Fruit fly (Drosophila melanogaster) whole organism, embryonic: ENCODE measurements around the gene crq.

Source experiments
- Abd-B ChIP-seq: fragments of 200-800 bp; sonication (Bioruptor generic); optimal IDR thresholded peaks from 2 replicates; lab custom pipeline; 2018; ENCODE audit warnings: missing biosample characterization, mild to moderate bottlenecking, missing genetic modification characterization, moderate library complexity
- Atf3 ChIP-seq: fragments of 200-800 bp; sonication (Bioruptor generic); optimal IDR thresholded peaks from 3 replicates; lab custom pipeline; 2016; ENCODE audit warnings: missing biosample characterization, missing genetic modification characterization
- CG10209 ChIP-seq: fragments of 200-800 bp; sonication (Bioruptor generic); optimal IDR thresholded peaks from 3 replicates; lab custom pipeline; 2017; ENCODE audit warnings: missing biosample characterization, mild to moderate bottlenecking, missing genetic modification characterization, missing genetic modification reagents
- CG10462 ChIP-seq: fragments of 200-800 bp; sonication (Bioruptor generic); optimal IDR thresholded peaks from 2 replicates; lab custom pipeline; 2016; ENCODE audit warnings: missing biosample characterization, missing genetic modification characterization
- CG10654 ChIP-seq: fragments of 200-800 bp; sonication (Bioruptor generic); optimal IDR thresholded peaks from 2 replicates; lab custom pipeline; 2016; ENCODE audit warnings: missing biosample characterization, missing genetic modification characterization
- CG12391 ChIP-seq: fragments of 200-800 bp; sonication (Bioruptor generic); optimal IDR thresholded peaks from 3 replicates; lab custom pipeline; 2018; ENCODE audit warnings: missing biosample characterization, mild to moderate bottlenecking, missing genetic modification characterization, moderate library complexity
- CG15073 ChIP-seq: fragments of 200-800 bp; sonication (Bioruptor generic); optimal IDR thresholded peaks from 2 replicates; lab custom pipeline; 2016; ENCODE audit warnings: missing biosample characterization, missing genetic modification characterization
- CG1529 ChIP-seq: fragments of 200-800 bp; sonication (Bioruptor generic); optimal IDR thresholded peaks from 3 replicates; lab custom pipeline; 2018; ENCODE audit warnings: missing biosample characterization, missing genetic modification characterization
- CG15479 ChIP-seq: fragments of 200-800 bp; sonication (Bioruptor generic); optimal IDR thresholded peaks from 3 replicates; lab custom pipeline; 2019; ENCODE audit warnings: missing biosample characterization, mild to moderate bottlenecking, missing genetic modification characterization, moderate library complexity
- CG15514 ChIP-seq: fragments of 200-800 bp; sonication (Bioruptor generic); optimal IDR thresholded peaks from 3 replicates; lab custom pipeline; 2017; ENCODE audit warnings: missing biosample characterization, missing genetic modification characterization, mild to moderate bottlenecking, moderate library complexity, missing genetic modification reagents
- CG31441 ChIP-seq: fragments of 200-800 bp; sonication (Bioruptor generic); IDR thresholded peaks from 2 replicates; pipeline ENCODE4 v1.3.6; 2022; ENCODE audit warnings: missing biosample characterization, missing genetic modification characterization
- CG3995 ChIP-seq: fragments of 200-800 bp; sonication (Bioruptor generic); optimal IDR thresholded peaks from 3 replicates; lab custom pipeline; 2016; ENCODE audit warnings: missing biosample characterization, missing genetic modification characterization
- CG4707 ChIP-seq: fragments of 200-800 bp; sonication (Bioruptor generic); optimal IDR thresholded peaks from 2 replicates; lab custom pipeline; 2018; ENCODE audit warnings: missing biosample characterization, mild to moderate bottlenecking, missing genetic modification characterization, moderate library complexity
- CG4730 ChIP-seq: fragments of 200-800 bp; sonication (Bioruptor generic); IDR thresholded peaks from 2 replicates; pipeline ENCODE4 v1.3.6; 2022; ENCODE audit warnings: missing biosample characterization, missing genetic modification characterization
- CG7357 ChIP-seq: fragments of 200-800 bp; sonication (Bioruptor generic); IDR thresholded peaks from 3 replicates; pipeline ENCODE4 v1.3.6; 2022; ENCODE audit warnings: missing biosample characterization, missing genetic modification characterization
- CG7372 ChIP-seq: fragments of 200-800 bp; sonication (Bioruptor generic); IDR thresholded peaks from 2 replicates; pipeline ENCODE4 v1.3.6; 2022; ENCODE audit warnings: missing biosample characterization, missing genetic modification characterization
- CG9932 ChIP-seq: fragments of 200-800 bp; sonication (Bioruptor generic); IDR thresholded peaks from 2 replicates; pipeline ENCODE4 v1.3.6; 2022; ENCODE audit warnings: missing biosample characterization, missing genetic modification characterization
- Chrac-16 ChIP-seq: fragments of 200-800 bp; sonication (Bioruptor generic); optimal IDR thresholded peaks from 3 replicates; lab custom pipeline; 2016; ENCODE audit warnings: missing biosample characterization, missing genetic modification characterization
- Dad ChIP-seq: fragments of 200-800 bp; sonication (Bioruptor generic); optimal IDR thresholded peaks from 3 replicates; lab custom pipeline; 2016; ENCODE audit warnings: missing biosample characterization, missing genetic modification characterization
- Doc3 ChIP-seq: fragments of 200-800 bp; sonication (Bioruptor generic); IDR thresholded peaks from 3 replicates; pipeline ENCODE4 v1.3.6; 2022; ENCODE audit warnings: missing biosample characterization, missing genetic modification characterization; ENCODE audit not compliant: partially characterized antibody
- Dp ChIP-seq: fragments of 200-800 bp; sonication (Bioruptor generic); optimal IDR thresholded peaks from 2 replicates; lab custom pipeline; 2018; ENCODE audit warnings: missing biosample characterization, mild to moderate bottlenecking, missing genetic modification characterization, moderate library complexity
- HHEX ChIP-seq: fragments of 200-800 bp; sonication (Bioruptor generic); optimal IDR thresholded peaks from 3 replicates; lab custom pipeline; 2017; ENCODE audit warnings: missing biosample characterization, mild to moderate bottlenecking, missing genetic modification characterization, missing genetic modification reagents
- Jarid2 ChIP-seq: fragments of 200-800 bp; sonication (Bioruptor generic); optimal IDR thresholded peaks from 3 replicates; lab custom pipeline; 2017; ENCODE audit warnings: mild to moderate bottlenecking, missing biosample characterization, missing genetic modification reagents, missing genetic modification characterization
- MESR4 ChIP-seq: fragments of 200-800 bp; sonication (Bioruptor generic); optimal IDR thresholded peaks from 2 replicates; lab custom pipeline; 2018; ENCODE audit warnings: missing biosample characterization, mild to moderate bottlenecking, missing genetic modification characterization, moderate library complexity
- NC2β ChIP-seq: fragments of 200-800 bp; sonication (Bioruptor generic); optimal IDR thresholded peaks from 2 replicates; lab custom pipeline; 2016; ENCODE audit warnings: missing biosample characterization, missing genetic modification characterization
- Neu2 ChIP-seq: fragments of 200-800 bp; sonication (Bioruptor generic); optimal IDR thresholded peaks from 3 replicates; lab custom pipeline; 2016; ENCODE audit warnings: missing biosample characterization, missing genetic modification characterization, borderline replicate concordance
- Oaz ChIP-seq: fragments of 200-800 bp; sonication (Bioruptor generic); IDR thresholded peaks from 2 replicates; pipeline ENCODE4 v1.3.6; 2022; ENCODE audit warnings: missing biosample characterization, missing genetic modification characterization
- Side ChIP-seq: fragments of 200-800 bp; sonication (Bioruptor generic); optimal IDR thresholded peaks from 2 replicates; lab custom pipeline; 2016; ENCODE audit warnings: missing biosample characterization, missing genetic modification characterization
- Six4 ChIP-seq: fragments of 200-800 bp; sonication (Bioruptor generic); optimal IDR thresholded peaks from 2 replicates; lab custom pipeline; 2016; ENCODE audit warnings: missing biosample characterization, missing genetic modification characterization
- ab ChIP-seq: fragments of 200-800 bp; sonication (Bioruptor generic); optimal IDR thresholded peaks from 2 replicates; lab custom pipeline; 2016; ENCODE audit warnings: missing biosample characterization, missing genetic modification characterization
- btn ChIP-seq: fragments of 200-800 bp; sonication (Bioruptor generic); optimal IDR thresholded peaks from 2 replicates; lab custom pipeline; 2016; ENCODE audit warnings: missing biosample characterization, missing genetic modification characterization
- crp ChIP-seq, 2 experiments: fragments of 200-800 bp; sonication (Bioruptor generic); optimal IDR thresholded peaks; 2 replicates in 1 of 2; 3 replicates in 1 of 2; lab custom pipeline; 2017; ENCODE audit warnings: missing biosample characterization in 2 of 2, missing genetic modification characterization in 2 of 2, mild to moderate bottlenecking in 1 of 2, moderate library complexity in 1 of 2
- danr ChIP-seq: fragments of 200-800 bp; sonication (Bioruptor generic); IDR thresholded peaks from 2 replicates; pipeline ENCODE4 v1.3.6; 2022; ENCODE audit warnings: missing biosample characterization, missing genetic modification characterization
- ems ChIP-seq: fragments of 200-800 bp; sonication (Bioruptor generic); optimal IDR thresholded peaks from 3 replicates; lab custom pipeline; 2016; ENCODE audit warnings: missing biosample characterization, missing genetic modification characterization
- ewg ChIP-seq: fragments of 200-800 bp; sonication (Bioruptor generic); optimal IDR thresholded peaks from 3 replicates; lab custom pipeline; 2017; ENCODE audit warnings: mild to moderate bottlenecking, missing biosample characterization, missing genetic modification reagents, missing genetic modification characterization
- fu2 ChIP-seq: fragments of 200-800 bp; sonication (Bioruptor generic); optimal IDR thresholded peaks from 2 replicates; lab custom pipeline; 2016; ENCODE audit warnings: missing biosample characterization, missing genetic modification characterization
- gce ChIP-seq: fragments of 200-800 bp; sonication (Bioruptor generic); IDR thresholded peaks from 3 replicates; pipeline ENCODE4 v1.3.6; 2022; ENCODE audit warnings: missing biosample characterization, missing genetic modification characterization
- gcm2 ChIP-seq: fragments of 200-800 bp; sonication (Bioruptor generic); optimal IDR thresholded peaks from 2 replicates; lab custom pipeline; 2016; ENCODE audit warnings: missing biosample characterization, missing genetic modification characterization
- gem ChIP-seq: fragments of 200-800 bp; sonication (Bioruptor generic); optimal IDR thresholded peaks from 2 replicates; lab custom pipeline; 2019; ENCODE audit warnings: missing biosample characterization, mild to moderate bottlenecking, missing genetic modification characterization, moderate library complexity
- hkb ChIP-seq, 2 experiments: fragments of 200-800 bp in 1 of 2; fragments of >200 bp in 1 of 2; sonication (Bioruptor generic) in 1 of 2; IDR thresholded peaks in 1 of 2; optimal IDR thresholded peaks in 1 of 2; 2 replicates each; pipeline versions ENCODE4 v1.3.6 to Lab custom; 2017 to 2022; ENCODE audit warnings: missing biosample characterization in 1 of 2, missing genetic modification characterization in 1 of 2
- kay ChIP-seq: fragments of 200-800 bp; sonication (Bioruptor generic); optimal IDR thresholded peaks from 2 replicates; lab custom pipeline; 2016; ENCODE audit warnings: missing biosample characterization, missing genetic modification characterization
- lilli ChIP-seq: fragments of 200-800 bp; sonication (Bioruptor generic); optimal IDR thresholded peaks from 3 replicates; lab custom pipeline; 2016; ENCODE audit warnings: missing biosample characterization, missing genetic modification characterization
- nau ChIP-seq: fragments of 200-800 bp; sonication (Bioruptor generic); optimal IDR thresholded peaks from 3 replicates; lab custom pipeline; 2017; ENCODE audit warnings: missing biosample characterization, mild to moderate bottlenecking, missing genetic modification characterization, missing genetic modification reagents
- seq ChIP-seq: fragments of 200-800 bp; sonication (Bioruptor generic); IDR thresholded peaks from 2 replicates; pipeline ENCODE4 v1.3.6; 2022; ENCODE audit warnings: missing biosample characterization, missing genetic modification characterization
- so ChIP-seq: fragments of 200-800 bp; sonication (Bioruptor generic); IDR thresholded peaks from 3 replicates; pipeline ENCODE4 v1.3.6; 2022; ENCODE audit warnings: missing biosample characterization, missing genetic modification characterization
- tin ChIP-seq: fragments of 200-800 bp; sonication (Bioruptor generic); optimal IDR thresholded peaks from 3 replicates; lab custom pipeline; 2016; ENCODE audit warnings: missing biosample characterization, missing genetic modification characterization
- trem ChIP-seq: fragments of 200-800 bp; optimal IDR thresholded peaks from 3 replicates; lab custom pipeline; 2019; ENCODE audit warnings: missing biosample characterization, mild to moderate bottlenecking, missing genetic modification characterization, moderate library complexity
- vnd ChIP-seq: fragments of 200-800 bp; sonication (Bioruptor generic); IDR thresholded peaks from 3 replicates; pipeline ENCODE4 v1.3.6; 2022; ENCODE audit warnings: missing biosample characterization, missing genetic modification characterization; ENCODE audit not compliant: partially characterized antibody
- zen ChIP-seq: fragments of 200-800 bp; sonication (Bioruptor generic); optimal IDR thresholded peaks from 3 replicates; lab custom pipeline; 2018; ENCODE audit warnings: missing biosample characterization, mild to moderate bottlenecking, missing genetic modification characterization, moderate library complexity

crq gene

dm6 chr2L:421119-421821 lies 31.6 kb downstream of the crq start, which contains the start of the genes CG11885 and CG13692 (continued):
- TF ChIP-seq CG1529 (no peak), CG7372 (0 out of 2 replicates have a peak, but pooled peaks have one; percentile 21), fu2 (GFP tag; lab: Kevin White, UChicago) (peak; percentile 12), gce (GFP tag; lab: Robert Waterston, UW) (no peak), Neu2 (no peak), gcm2 (GFP tag; lab: Kevin White, UChicago) (no peak), seq (GFP tag; lab: Robert Waterston, UW) (no peak), lilli (GFP tag; lab: Kevin White, UChicago) (peak; percentile 38), so (GFP tag; lab: Robert Waterston, UW) (no peak; the same call in 2 of the 3 replicates), CG10462 (GFP tag; lab: Kevin White, UChicago) (no peak), ab (GFP tag; lab: Kevin White, UChicago) (no peak), CG7357 (no peak), CG15514 (GFP tag; lab: Kevin White, UChicago) (peak; percentile 95), btn (GFP tag; lab: Kevin White, UChicago) (no peak), nau (GFP tag; lab: Kevin White, UChicago) (peak; percentile 27), gem (peak; percentile 31), kay (GFP tag; lab: Kevin White, UChicago) (peak; percentile 35), CG12391 (tag; lab: Kevin White, UChicago) (peak; percentile 58), CG9932 (GFP tag; lab: Robert Waterston, UW) (peak; percentile 74), HHEX (GFP tag; lab: Kevin White, UChicago) (no peak), CG4730 (no peak), Chrac-16 (GFP tag; lab: Kevin White, UChicago) (peak; percentile 31), MESR4 (GFP tag; lab: Kevin White, UChicago) (peak; percentile 72), zen (peak; percentile 74), NC2β (peak; percentile 58), CG31441 (GFP tag; lab: Robert Waterston, UW) (peak; percentile 37; the same call in 1 of the 2 replicates), tin (GFP tag; lab: Kevin White, UChicago) (no peak), vnd (GFP tag; lab: Robert Waterston, UW) (peak; percentile 93), Doc3 (peak; percentile 99), ewg (GFP tag; lab: Kevin White, UChicago) (peak; percentile 47), trem (peak; percentile 90), CG3995 (GFP tag; lab: Kevin White, UChicago) (peak; percentile 91), danr (GFP tag; lab: Robert Waterston, UW) (no peak), Jarid2 (GFP tag; lab: Kevin White, UChicago) (no peak), CG10654 (GFP tag; lab: Kevin White, UChicago) (no peak), Six4 (no peak), Atf3 (GFP tag; lab: Kevin White, UChicago) (no peak), CG15073 (GFP tag; lab: Kevin White, UChicago) (no peak), CG4707 (GFP tag; lab: Kevin White, UChicago) (peak; percentile 1), Dad (GFP tag; lab: Kevin White, UChicago) (peak; percentile 41), Abd-B (GFP tag; lab: Kevin White, UChicago) (peak; percentile 65), CG15479 (peak; percentile 9), hkb (optimal IDR thresholded peaks at IDR 0.05; lab: Kevin White, UChicago) (no peak), hkb (GFP tag; IDR thresholded peaks at IDR 0.05; lab: Robert Waterston, UW) (0 out of 2 replicates have a peak, but pooled peaks have one; percentile 37), Oaz (GFP tag; lab: Robert Waterston, UW) (no peak), crp (GFP tag; optimal IDR thresholded peaks at IDR 0.05; lab: Kevin White, UChicago) (peak in 1 of 2 experiments; percentile 9), Side (GFP tag; lab: Kevin White, UChicago) (no peak), ems (GFP tag; lab: Kevin White, UChicago) (no peak), Dp (GFP tag; lab: Kevin White, UChicago) (peak; percentile 81), CG10209 (GFP tag; lab: Kevin White, UChicago) (peak; percentile 31)
